Fruit fly (Drosophila melanogaster): ENCODE data around the gene CG8003.

CG8003 gene

DNA sequence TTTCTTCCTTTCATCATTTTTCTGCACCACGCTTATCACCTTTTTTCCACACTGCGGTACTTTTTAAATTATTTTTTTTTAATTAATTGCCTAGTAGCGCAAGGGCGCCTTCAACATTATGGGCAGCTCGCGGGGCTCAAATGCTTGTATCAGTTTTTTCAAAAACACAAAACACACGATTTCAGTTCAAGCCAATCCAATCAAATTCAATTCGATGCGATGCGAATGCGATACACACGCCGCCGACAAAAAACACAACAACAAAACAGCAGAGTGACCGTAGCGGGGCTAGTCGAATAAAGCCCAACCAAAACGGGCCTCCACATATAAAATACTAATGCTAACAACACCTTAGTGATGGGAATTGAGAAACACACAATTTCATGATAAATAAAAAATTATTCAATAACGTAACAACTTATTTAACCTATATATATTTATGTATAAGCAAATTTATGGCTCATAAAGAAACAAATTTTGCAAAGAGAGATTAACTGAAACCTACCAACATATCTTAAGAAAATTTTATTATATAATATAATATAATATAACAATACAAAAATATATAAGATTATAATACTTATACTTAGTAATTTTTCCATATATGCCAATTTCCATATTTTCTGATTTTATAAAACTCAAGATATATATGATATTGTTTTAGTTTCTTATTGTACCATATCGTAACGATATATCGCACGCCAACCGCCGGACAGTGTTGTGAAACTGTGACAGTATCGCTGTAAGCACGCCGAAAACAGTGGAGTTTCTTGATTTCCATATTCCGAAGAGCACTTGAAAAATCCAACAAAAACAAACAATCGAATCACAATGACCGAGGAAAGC, at the start of gene CG8003, which contains the start of gene CG32066 (continued):
- TF ChIP-seq salm (tag; optimal IDR thresholded peaks at IDR 0.05) (peak; percentile 28), CG16863 (GFP tag; optimal IDR thresholded peaks at IDR 0.05) (no peak), chinmo (GFP tag; IDR thresholded peaks at IDR 0.05; ENCODE audit: partially characterized antibody) (peak; percentile 61; the same call in 2 of the 4 replicates), sc (optimal IDR thresholded peaks at IDR 0.05) (no peak), sc (GFP tag; optimal IDR thresholded peaks at IDR 0.05) (no peak), dysf (GFP tag; IDR thresholded peaks at IDR 0.05) (no peak), twi (tag; optimal IDR thresholded peaks at IDR 0.05) (no peak), eve (GFP tag; optimal IDR thresholded peaks at IDR 0.05) (peak in 1 of 2 experiments; percentile 70), CG11695 (GFP tag; IDR thresholded peaks at IDR 0.05) (0 out of 3 replicates have a peak, but pooled peaks have one; percentile 15), CG13424 (tag; optimal IDR thresholded peaks at IDR 0.05) (peak; percentile 50), CG1529 (GFP tag; optimal IDR thresholded peaks at IDR 0.05) (peak; percentile 28), CG1792 (GFP tag; optimal IDR thresholded peaks at IDR 0.05) (no peak), run (tag; optimal IDR thresholded peaks at IDR 0.05) (no peak), GATAe (GFP tag; conservative IDR thresholded peaks at IDR 0.05) (no peak), her (GFP tag; optimal IDR thresholded peaks at IDR 0.05) (no peak), CG6272 (GFP tag; IDR thresholded peaks at IDR 0.05) (no peak; the same call in 1 of the 2 replicates), h (optimal IDR thresholded peaks at IDR 0.05) (no peak), CG4360 (GFP tag; IDR thresholded peaks at IDR 0.05) (peak; percentile 96), Hr51 (GFP tag; optimal IDR thresholded peaks at IDR 0.05) (peak in 1 of 2 experiments; percentile 53), Dek (tag; optimal IDR thresholded peaks at IDR 0.05) (peak; percentile 22), ato (GFP tag; IDR thresholded peaks at IDR 0.05; ENCODE audit: partially characterized antibody) (peak; percentile 80), vfl (GFP tag; optimal IDR thresholded peaks at IDR 0.05) (peak; percentile 40), CG9727 (GFP tag; optimal IDR thresholded peaks at IDR 0.05) (peak; percentile 40), jumu (GFP tag; optimal IDR thresholded peaks at IDR 0.05) (no peak), klu (GFP tag; IDR thresholded peaks at IDR 0.05) (no peak), CG7963 (GFP tag; IDR thresholded peaks at IDR 0.05; ENCODE audit: partially characterized antibody) (peak; percentile 85), CG6854 (GFP tag; optimal IDR thresholded peaks at IDR 0.05) (peak; percentile 36), bcd (GFP tag; optimal IDR thresholded peaks at IDR 0.05) (no peak), Mes4 (GFP tag; optimal IDR thresholded peaks at IDR 0.05) (no peak), ATbp (GFP tag; optimal IDR thresholded peaks at IDR 0.05) (no peak), Side (GFP tag; optimal IDR thresholded peaks at IDR 0.05) (no peak), Usf (GFP tag; optimal IDR thresholded peaks at IDR 0.05) (no peak), pan (optimal IDR thresholded peaks at IDR 0.05) (no peak), pan (GFP tag; optimal IDR thresholded peaks at IDR 0.05 in 1 of 2, IDR thresholded peaks at IDR 0.05 in 1 of 2) (peak in 1 of 2 experiments; percentile 17), sob (GFP tag; IDR thresholded peaks at IDR 0.05) (peak; percentile 57; the same call in 1 of the 2 replicates), Fer3 (tag; optimal IDR thresholded peaks at IDR 0.05) (peak; percentile 20), tll (GFP tag; optimal IDR thresholded peaks at IDR 0.05) (no peak), CG11093 (GFP tag; IDR thresholded peaks at IDR 0.05) (no peak), esg (GFP tag; conservative IDR thresholded peaks at IDR 0.05) (no peak), Dad (GFP tag; optimal IDR thresholded peaks at IDR 0.05) (no peak), bigmax (GFP tag; optimal IDR thresholded peaks at IDR 0.05) (no peak), CG6254 (GFP tag; optimal IDR thresholded peaks at IDR 0.05) (no peak), az2 (GFP tag; optimal IDR thresholded peaks at IDR 0.05) (no peak), amos (GFP tag; IDR thresholded peaks at IDR 0.05; ENCODE audit: partially characterized antibody) (peak; percentile 97), PHDP (tag; optimal IDR thresholded peaks at IDR 0.05) (peak; percentile 12), ci (GFP tag; IDR thresholded peaks at IDR 0.05) (peak; percentile 62; the same call in 2 of the 3 replicates), CG15514 (GFP tag; optimal IDR thresholded peaks at IDR 0.05) (peak; percentile 57), CG1233 (GFP tag; optimal IDR thresholded peaks at IDR 0.05) (no peak), insv (GFP tag; optimal IDR thresholded peaks at IDR 0.05) (no peak)

All from whole organism, embryonic.